Comparison of ENCODE assay signal across 1 fruit fly cellular context in the genomic region with DNA sequence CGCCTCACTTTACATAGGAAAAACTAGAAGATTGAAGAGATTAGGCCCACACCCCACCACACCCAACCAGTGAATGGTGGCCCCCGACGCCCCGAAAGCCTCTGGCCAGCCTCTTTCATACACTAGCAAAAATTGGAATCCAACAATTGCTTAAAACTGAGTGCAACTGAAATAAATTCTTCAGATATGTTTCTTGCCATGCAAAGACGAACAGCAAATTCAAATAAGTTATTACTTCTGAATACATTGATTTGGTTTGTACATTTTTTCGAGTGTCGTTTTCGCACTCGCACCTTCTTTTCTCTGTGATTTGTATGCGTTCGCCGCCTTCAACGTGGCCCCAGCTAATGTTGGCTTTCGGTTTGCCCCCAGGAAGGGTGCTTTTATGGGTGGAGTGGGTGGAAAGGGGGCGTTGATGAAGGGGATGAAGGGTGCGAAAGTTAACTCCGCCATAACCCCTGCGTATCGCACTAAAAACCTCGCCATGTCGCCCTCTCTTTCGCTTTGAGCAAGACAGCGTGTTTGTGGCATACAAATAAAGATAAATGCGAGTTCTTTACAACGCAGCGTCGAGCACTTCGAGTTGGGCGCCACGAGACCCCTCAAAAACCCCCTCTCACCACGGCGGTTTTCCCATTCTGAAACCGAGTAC.
TF ChIP-seq lines count a peak whose summit lies in the region.

No protein-coding gene starts in this region.

TF ChIP-seq in whole organism, embryonic, 481 proteins besides CTCF, POLR2A, EP300 and RAD21 (continued from another document and continues in another):
- TF ChIP-seq twi (tag; optimal IDR thresholded peaks at IDR 0.05; lab: Kevin White, UChicago) (no peak), CG17829 (tag; optimal IDR thresholded peaks at IDR 0.05; lab: Kevin White, UChicago) (no peak), gem (tag; optimal IDR thresholded peaks at IDR 0.05; lab: Kevin White, UChicago) (peak; percentile 55), trem (tag; optimal IDR thresholded peaks at IDR 0.05; lab: Kevin White, UChicago) (no peak), CG14050 (GFP tag; IDR thresholded peaks at IDR 0.05; lab: Robert Waterston, UW) (no peak), CG8478 (optimal IDR thresholded peaks at IDR 0.05; lab: Kevin White, UChicago) (no peak), CG18599 (GFP tag; optimal IDR thresholded peaks at IDR 0.05; lab: Kevin White, UChicago) (peak; percentile 80), CG7745 (tag; optimal IDR thresholded peaks at IDR 0.05; lab: Kevin White, UChicago) (no peak), sens (GFP tag; lab: Kevin White, UChicago) (no peak), CG9727 (GFP tag; optimal IDR thresholded peaks at IDR 0.05; lab: Kevin White, UChicago) (peak; percentile 42), pan (optimal IDR thresholded peaks at IDR 0.05; lab: Kevin White, UChicago) (no peak), pan (GFP tag; optimal IDR thresholded peaks at IDR 0.05 in 1 of 2, IDR thresholded peaks at IDR 0.05 in 1 of 2) (peak in 1 of 2 experiments; percentile 60), MESR4 (GFP tag; optimal IDR thresholded peaks at IDR 0.05; lab: Kevin White, UChicago) (no peak), CG4424 (GFP tag; optimal IDR thresholded peaks at IDR 0.05; lab: Kevin White, UChicago) (no peak), CG14014 (GFP tag; IDR thresholded peaks at IDR 0.05; lab: Robert Waterston, UW) (0 out of 2 replicates have a peak, but pooled peaks have one; percentile 24), CG3407 (GFP tag; optimal IDR thresholded peaks at IDR 0.05; lab: Kevin White, UChicago) (no peak), CG14965 (GFP tag; optimal IDR thresholded peaks at IDR 0.05; lab: Kevin White, UChicago; ENCODE audit: borderline replicate concordance) (no peak), Deaf1 (tag; optimal IDR thresholded peaks at IDR 0.05; lab: Kevin White, UChicago) (no peak), Tbp (GFP tag; optimal IDR thresholded peaks at IDR 0.05; lab: Kevin White, UChicago) (no peak), CG6683 (GFP tag; optimal IDR thresholded peaks at IDR 0.05; lab: Kevin White, UChicago) (peak; percentile 8), hb (GFP tag; IDR thresholded peaks at IDR 0.05; lab: Robert Waterston, UW; ENCODE audit: partially characterized antibody) (no peak), CG8281 (tag; optimal IDR thresholded peaks at IDR 0.05; lab: Kevin White, UChicago) (no peak), CG2129 (GFP tag; IDR thresholded peaks at IDR 0.05; lab: Robert Waterston, UW; ENCODE audit: partially characterized antibody) (no peak), CG1024 (GFP tag; IDR thresholded peaks at IDR 0.05; lab: Robert Waterston, UW) (0 out of 2 replicates have a peak, but pooled peaks have one; percentile 31), ftz-f1 (GFP tag; optimal IDR thresholded peaks at IDR 0.05; lab: Kevin White, UChicago) (no peak), pita (GFP tag; optimal IDR thresholded peaks at IDR 0.05; lab: Kevin White, UChicago) (no peak), Trl (optimal IDR thresholded peaks at IDR 0.05; lab: Kevin White, UChicago) (no peak), Trl (GFP tag; optimal IDR thresholded peaks at IDR 0.05; lab: Kevin White, UChicago) (peak; percentile 20), bab2 (GFP tag; optimal IDR thresholded peaks at IDR 0.05; lab: Kevin White, UChicago) (no peak), Rx (GFP tag; IDR thresholded peaks at IDR 0.05; lab: Robert Waterston, UW) (no peak), zfh1 (GFP tag; IDR thresholded peaks at IDR 0.05; lab: Robert Waterston, UW) (0 out of 3 replicates have a peak, but pooled peaks have one; percentile 7), lilli (GFP tag; optimal IDR thresholded peaks at IDR 0.05; lab: Kevin White, UChicago) (peak; percentile 55), CG12769 (tag; optimal IDR thresholded peaks at IDR 0.05; lab: Kevin White, UChicago) (peak; percentile 68), CG12155 (GFP tag; optimal IDR thresholded peaks at IDR 0.05; lab: Kevin White, UChicago) (no peak), CG14667 (GFP tag; IDR thresholded peaks at IDR 0.05; lab: Robert Waterston, UW) (0 out of 2 replicates have a peak, but pooled peaks have one; percentile 41), CG13424 (tag; optimal IDR thresholded peaks at IDR 0.05; lab: Kevin White, UChicago) (peak; percentile 51), sisA (GFP tag; IDR thresholded peaks at IDR 0.05; lab: Robert Waterston, UW) (peak; percentile 59), CG9437 (GFP tag; optimal IDR thresholded peaks at IDR 0.05; lab: Kevin White, UChicago) (no peak), dan (GFP tag; IDR thresholded peaks at IDR 0.05; lab: Robert Waterston, UW) (no peak), Nf-YA (GFP tag; IDR thresholded peaks at IDR 0.05; lab: Robert Waterston, UW) (no peak), CG34422 (GFP tag; IDR thresholded peaks at IDR 0.05; lab: Robert Waterston, UW) (0 out of 3 replicates have a peak, but pooled peaks have one; percentile 28), tio (GFP tag; optimal IDR thresholded peaks at IDR 0.05; lab: Kevin White, UChicago) (no peak), HLHmδ (GFP tag; optimal IDR thresholded peaks at IDR 0.05; lab: Kevin White, UChicago) (no peak), stc (GFP tag; IDR thresholded peaks at IDR 0.05; lab: Robert Waterston, UW) (no peak), CG1832 (GFP tag; optimal IDR thresholded peaks at IDR 0.05; lab: Kevin White, UChicago) (no peak), CG4404 (GFP tag; IDR thresholded peaks at IDR 0.05; lab: Robert Waterston, UW) (no peak), lov (optimal IDR thresholded peaks at IDR 0.05; lab: Kevin White, UChicago) (no peak), lov (GFP tag; IDR thresholded peaks at IDR 0.05; lab: Robert Waterston, UW) (no peak), Blimp-1 (GFP tag; optimal IDR thresholded peaks at IDR 0.05; lab: Kevin White, UChicago) (no peak), Atf3 (GFP tag; optimal IDR thresholded peaks at IDR 0.05; lab: Kevin White, UChicago) (no peak), CG10431 (GFP tag; optimal IDR thresholded peaks at IDR 0.05; lab: Kevin White, UChicago) (no peak), chm (GFP tag; IDR thresholded peaks at IDR 0.05; lab: Robert Waterston, UW) (no peak; the same call in 1 of the 2 replicates), Six4 (GFP tag; optimal IDR thresholded peaks at IDR 0.05; lab: Kevin White, UChicago) (no peak), CG15011 (GFP tag; optimal IDR thresholded peaks at IDR 0.05; lab: Kevin White, UChicago) (peak; percentile 0), kah (GFP tag; optimal IDR thresholded peaks at IDR 0.05; lab: Kevin White, UChicago) (no peak), Dip3 (GFP tag; optimal IDR thresholded peaks at IDR 0.05; lab: Kevin White, UChicago) (no peak), vfl (GFP tag; optimal IDR thresholded peaks at IDR 0.05; lab: Kevin White, UChicago) (no peak), cg (GFP tag; optimal IDR thresholded peaks at IDR 0.05; lab: Kevin White, UChicago) (no peak), CG34376 (GFP tag; optimal IDR thresholded peaks at IDR 0.05; lab: Kevin White, UChicago) (no peak), ci (GFP tag; IDR thresholded peaks at IDR 0.05; lab: Robert Waterston, UW) (peak; percentile 70; the same call in 2 of the 3 replicates), CG31441 (GFP tag; IDR thresholded peaks at IDR 0.05; lab: Robert Waterston, UW) (no peak), CG32532 (GFP tag; IDR thresholded peaks at IDR 0.05; lab: Robert Waterston, UW) (peak; percentile 52; the same call in 1 of the 2 replicates), fd3F (GFP tag; optimal IDR thresholded peaks at IDR 0.05; lab: Kevin White, UChicago) (peak; percentile 29), Sox102F (GFP tag; optimal IDR thresholded peaks at IDR 0.05; lab: Kevin White, UChicago) (peak; percentile 41), pros (GFP tag; optimal IDR thresholded peaks at IDR 0.05; lab: Kevin White, UChicago) (no peak), ap (GFP tag; IDR thresholded peaks at IDR 0.05; lab: Robert Waterston, UW) (no peak), salm (tag; optimal IDR thresholded peaks at IDR 0.05; lab: Kevin White, UChicago) (no peak), CG4820 (GFP tag; optimal IDR thresholded peaks at IDR 0.05; lab: Kevin White, UChicago) (no peak), Atf-2 (GFP tag; optimal IDR thresholded peaks at IDR 0.05; lab: Kevin White, UChicago) (no peak), NC2β (GFP tag; optimal IDR thresholded peaks at IDR 0.05; lab: Kevin White, UChicago) (no peak), fd102C (GFP tag; optimal IDR thresholded peaks at IDR 0.05; lab: Kevin White, UChicago) (no peak), CG30020 (tag; optimal IDR thresholded peaks at IDR 0.05; lab: Kevin White, UChicago) (no peak), CG12659 (GFP tag; optimal IDR thresholded peaks at IDR 0.05; lab: Kevin White, UChicago) (peak; percentile 29), Hand (GFP tag; optimal IDR thresholded peaks at IDR 0.05; lab: Kevin White, UChicago) (peak; percentile 49), CG11456 (GFP tag; IDR thresholded peaks at IDR 0.05; lab: Robert Waterston, UW) (no peak), nerfin-1 (tag; optimal IDR thresholded peaks at IDR 0.05; lab: Kevin White, UChicago) (no peak), jigr1 (GFP tag; IDR thresholded peaks at IDR 0.05; lab: Robert Waterston, UW) (no peak), CG1792 (GFP tag; optimal IDR thresholded peaks at IDR 0.05; lab: Kevin White, UChicago) (no peak), CoRest (tag; optimal IDR thresholded peaks at IDR 0.05; lab: Kevin White, UChicago) (peak; percentile 42), CG18476 (GFP tag; optimal IDR thresholded peaks at IDR 0.05; lab: Kevin White, UChicago) (no peak), CG11695 (GFP tag; IDR thresholded peaks at IDR 0.05; lab: Robert Waterston, UW) (no peak), CG12071 (GFP tag; optimal IDR thresholded peaks at IDR 0.05; lab: Kevin White, UChicago) (peak; percentile 7), onecut (GFP tag; IDR thresholded peaks at IDR 0.05; lab: Robert Waterston, UW) (0 out of 2 replicates have a peak, but pooled peaks have one; percentile 13), odd (GFP tag; optimal IDR thresholded peaks at IDR 0.05; lab: Kevin White, UChicago) (no peak), CG15269 (tag; optimal IDR thresholded peaks at IDR 0.05; lab: Kevin White, UChicago) (peak; percentile 59), Hmr (GFP tag; optimal IDR thresholded peaks at IDR 0.05; lab: Kevin White, UChicago) (peak; percentile 71), ase (GFP tag; IDR thresholded peaks at IDR 0.05; lab: Robert Waterston, UW) (no peak), sna (GFP tag; IDR thresholded peaks at IDR 0.05; lab: Robert Waterston, UW; ENCODE audit: partially characterized antibody) (no peak), Ptx1 (GFP tag; IDR thresholded peaks at IDR 0.05; lab: Robert Waterston, UW) (peak; percentile 57), Ssrp (tag; optimal IDR thresholded peaks at IDR 0.05; lab: Kevin White, UChicago) (no peak), dmrt11E (tag; optimal IDR thresholded peaks at IDR 0.05; lab: Kevin White, UChicago) (no peak), CG17568 (GFP tag; optimal IDR thresholded peaks at IDR 0.05; lab: Kevin White, UChicago) (no peak), dati (GFP tag; IDR thresholded peaks at IDR 0.05; lab: Robert Waterston, UW) (0 out of 2 replicates have a peak, but pooled peaks have one; percentile 4), B-H1 (GFP tag; IDR thresholded peaks at IDR 0.05; lab: Robert Waterston, UW) (0 out of 3 replicates have a peak, but pooled peaks have one; percentile 21), slp2 (GFP tag; optimal IDR thresholded peaks at IDR 0.05; lab: Kevin White, UChicago) (no peak), Chrac-16 (GFP tag; optimal IDR thresholded peaks at IDR 0.05; lab: Kevin White, UChicago) (no peak), HLH4C (GFP tag; IDR thresholded peaks at IDR 0.05; lab: Robert Waterston, UW; ENCODE audit: partially characterized antibody) (no peak), ro (GFP tag; IDR thresholded peaks at IDR 0.05; lab: Robert Waterston, UW) (no peak), HHEX (GFP tag; optimal IDR thresholded peaks at IDR 0.05; lab: Kevin White, UChicago) (peak; percentile 2), scrt (GFP tag; optimal IDR thresholded peaks at IDR 0.05; lab: Kevin White, UChicago) (peak; percentile 38), CG15696 (tag; optimal IDR thresholded peaks at IDR 0.05; lab: Kevin White, UChicago) (no peak), mam (GFP tag; optimal IDR thresholded peaks at IDR 0.05; lab: Kevin White, UChicago) (peak; percentile 38), CG43689 (GFP tag; IDR thresholded peaks at IDR 0.05; lab: Robert Waterston, UW) (no peak), Atf6 (GFP tag; IDR thresholded peaks at IDR 0.05; lab: Robert Waterston, UW) (peak; percentile 44; the same call in 1 of the 2 replicates), Hr39 (optimal IDR thresholded peaks at IDR 0.05; lab: Kevin White, UChicago) (no peak), Mad (GFP tag; optimal IDR thresholded peaks at IDR 0.05; lab: Kevin White, UChicago) (no peak), CG10274 (GFP tag; optimal IDR thresholded peaks at IDR 0.05; lab: Kevin White, UChicago) (no peak), CG18764 (GFP tag; optimal IDR thresholded peaks at IDR 0.05; lab: Kevin White, UChicago) (no peak), HmgD (GFP tag; optimal IDR thresholded peaks at IDR 0.05; lab: Kevin White, UChicago) (no peak), sim (GFP tag; IDR thresholded peaks at IDR 0.05; lab: Robert Waterston, UW) (no peak), CG32772 (GFP tag; IDR thresholded peaks at IDR 0.05; lab: Robert Waterston, UW) (no peak), trh (GFP tag; optimal IDR thresholded peaks at IDR 0.05; lab: Kevin White, UChicago) (no peak), CG8765 (GFP tag; IDR thresholded peaks at IDR 0.05; lab: Robert Waterston, UW) (no peak), ATbp (GFP tag; optimal IDR thresholded peaks at IDR 0.05; lab: Kevin White, UChicago) (peak; percentile 42), CG13775 (GFP tag; optimal IDR thresholded peaks at IDR 0.05; lab: Kevin White, UChicago) (no peak), Pdp1 (GFP tag; optimal IDR thresholded peaks at IDR 0.05; lab: Kevin White, UChicago) (no peak), CG1603 (tag; optimal IDR thresholded peaks at IDR 0.05; lab: Kevin White, UChicago) (peak; percentile 52), cwo (GFP tag; optimal IDR thresholded peaks at IDR 0.05; lab: Kevin White, UChicago) (peak; percentile 48), zfh2 (GFP tag; optimal IDR thresholded peaks at IDR 0.05; lab: Kevin White, UChicago) (no peak), C15 (GFP tag; IDR thresholded peaks at IDR 0.05; lab: Robert Waterston, UW) (no peak), Med (GFP tag; lab: Kevin White, UChicago) (peak; percentile 83), ham (GFP tag; IDR thresholded peaks at IDR 0.05; lab: Robert Waterston, UW) (no peak), CG4707 (GFP tag; optimal IDR thresholded peaks at IDR 0.05; lab: Kevin White, UChicago) (no peak), Oli (tag; optimal IDR thresholded peaks at IDR 0.05; lab: Kevin White, UChicago) (peak; percentile 48), CrebB (tag; optimal IDR thresholded peaks at IDR 0.05; lab: Kevin White, UChicago) (no peak), CG4282 (GFP tag; optimal IDR thresholded peaks at IDR 0.05; lab: Kevin White, UChicago) (no peak), CG3838 (GFP tag; optimal IDR thresholded peaks at IDR 0.05; lab: Kevin White, UChicago) (no peak)
